Worm (Caenorhabditis elegans) whole organism, late embryonic: ENCODE results near the gene alh-8.

ENCODE experiments used
- ama-1 ChIP-seq: fragments of 150-350 bp; optimal IDR thresholded peaks from 2 replicates; lab custom pipeline; 2014
- ceh-31 ChIP-seq: sonication (generic microtip); optimal IDR thresholded peaks from 2 replicates; lab custom pipeline; 2016; ENCODE audit warnings: missing genetic modification characterization, missing compliant biosample characterization
- dmd-4 ChIP-seq: sonication (generic microtip); optimal IDR thresholded peaks from 2 replicates; lab custom pipeline; 2016; ENCODE audit warnings: borderline replicate concordance, missing genetic modification characterization, missing compliant biosample characterization
- nhr-11 ChIP-seq: fragments of 150-350 bp; optimal IDR thresholded peaks from 2 replicates; lab custom pipeline; 2014; ENCODE audit warnings: missing biosample characterization, missing genetic modification characterization
- pat-9 ChIP-seq: fragments of 200-800 bp; sonication (Bioruptor generic); optimal IDR thresholded peaks from 2 replicates; lab custom pipeline; 2018; ENCODE audit warnings: mild to moderate bottlenecking, missing genetic modification characterization, moderate library complexity, missing compliant biosample characterization
- sdc-2 ChIP-seq: sonication (generic microtip); optimal IDR thresholded peaks from 2 replicates; lab custom pipeline; 2016; ENCODE audit warnings: missing genotype, missing genetic modification characterization, missing compliant biosample characterization
- sox-2 ChIP-seq: fragments of 200-800 bp; sonication (Bioruptor generic); IDR thresholded peaks from 2 replicates; pipeline ENCODE4 v1.3.6; 2022; ENCODE audit warnings: missing genetic modification reagents, missing genetic modification characterization, missing compliant biosample characterization

ce11 chrII:11774218-11774617, 45.4 kb downstream of the alh-8 start, which contains the start of gene F44E5.1:
- no peak for TF ChIP-seq pat-9
- no peak for TF ChIP-seq sox-2 (GFP tag; lab: Robert Waterston, UW)
- TF ChIP-seq dmd-4: no peak
- no peak for TF ChIP-seq sdc-2 (tag; lab: Kevin White, UChicago)
- no peak for TF ChIP-seq nhr-11 (tag; lab: Kevin White, UChicago)
- TF ChIP-seq ama-1 (lab: Kevin White, UChicago): no peak
- TF ChIP-seq ceh-31 (tag; lab: Kevin White, UChicago): no peak
